Worm (Caenorhabditis elegans) whole organism, early embryonic: ENCODE data around the gene R07H5.11.

Source experiments
- F13C5.2 ChIP-seq: sonication (generic microtip); optimal IDR thresholded peaks from 2 replicates; lab custom pipeline; 2017; ENCODE audit warnings: mild to moderate bottlenecking, missing genetic modification characterization, inconsistent platforms, missing compliant biosample characterization
- tbx-37 ChIP-seq: fragments of 200-800 bp; sonication (Bioruptor generic); conservative IDR thresholded peaks from 2 replicates; pipeline ENCODE4 v1.3.6; 2022; ENCODE audit warnings: missing genetic modification reagents, missing genetic modification characterization, missing compliant biosample characterization

DNA sequence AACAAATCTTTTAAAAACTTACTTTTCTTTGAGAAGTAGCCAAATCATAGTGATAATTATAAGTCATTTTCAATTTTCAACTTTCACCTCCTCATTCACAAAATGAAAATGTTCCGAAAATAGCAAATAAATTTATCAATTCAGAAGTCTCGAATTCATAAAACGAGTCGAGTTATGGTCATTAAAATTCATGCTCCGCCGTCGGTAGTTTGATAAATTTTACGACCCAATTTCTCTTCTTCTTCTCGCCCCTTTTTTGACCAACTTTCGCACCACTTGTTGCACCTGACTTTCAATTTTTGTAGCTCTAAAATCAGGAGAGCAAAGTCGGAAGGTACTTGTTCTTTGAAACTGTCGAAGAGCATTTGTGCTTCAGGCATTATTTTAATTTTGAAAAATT is 27.5 kb downstream of the R07H5.11 start, which contains the start of gene best-7:
- TF ChIP-seq tbx-37 (GFP tag; lab: Robert Waterston, UW): no peak
- no peak for TF ChIP-seq F13C5.2
